Worm (Caenorhabditis elegans) whole organism, L1 larva: ENCODE results near the gene R02F2.4.

Experiments used
- egl-27 ChIP-seq, 2 experiments: fragments of 150-350 bp in 1 of 2; sonication (generic microtip); optimal IDR thresholded peaks; 3 replicates each; lab custom pipeline; 2017 to 2018; ENCODE audit warnings: missing biosample characterization in 2 of 2, missing genetic modification characterization in 2 of 2, missing genetic modification reagents in 2 of 2
- fkh-10 ChIP-seq: sonication (generic microtip); optimal IDR thresholded peaks from 2 replicates; lab custom pipeline; 2017; ENCODE audit warnings: missing biosample characterization, missing genetic modification reagents, missing genetic modification characterization

DNA sequence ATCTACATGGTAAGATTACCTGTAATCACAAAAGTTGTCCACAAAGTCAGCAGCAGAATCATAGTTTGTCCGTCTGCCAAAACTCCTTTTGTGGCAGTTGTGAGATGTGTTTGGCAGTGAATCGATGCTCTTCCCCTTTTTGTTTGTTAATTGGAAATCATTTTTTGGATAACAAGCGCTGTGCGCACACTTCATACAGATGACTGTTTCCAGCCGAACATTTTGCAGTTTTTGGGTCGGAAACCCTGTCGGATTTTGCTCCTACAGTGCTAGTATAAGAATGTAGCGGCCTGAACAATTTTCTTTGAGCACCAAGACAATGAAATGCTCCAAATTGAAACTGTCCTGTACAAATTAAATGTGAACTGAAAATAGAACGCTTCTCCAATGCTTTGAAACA, 24.6 kb downstream of the R02F2.4 start, which contains the start of gene D1044.7:
- no peak for TF ChIP-seq fkh-10 (GFP tag; lab: Kevin White, UChicago)
- no peak for TF ChIP-seq egl-27 (tag; optimal IDR thresholded peaks at IDR 0.05; lab: Kevin White, UChicago)
